Worm (Caenorhabditis elegans) whole organism, early embryonic: ENCODE results near the gene sri-77.
"Not testable (repeated sequence)": the region's sequence is repeated elsewhere in the genome, so short reads cannot be mapped to it uniquely, and the experiment has no call there.

Source experiments
- B0310.2 ChIP-seq: sonication (generic microtip); optimal IDR thresholded peaks from 2 replicates; lab custom pipeline; 2016; ENCODE audit warnings: mild to moderate bottlenecking, missing genetic modification characterization, missing compliant biosample characterization
- F13C5.2 ChIP-seq: sonication (generic microtip); optimal IDR thresholded peaks from 2 replicates; lab custom pipeline; 2017; ENCODE audit warnings: mild to moderate bottlenecking, missing genetic modification characterization, inconsistent platforms, missing compliant biosample characterization
- aly-1 ChIP-seq: sonication (generic microtip); optimal IDR thresholded peaks from 2 replicates; lab custom pipeline; 2016; ENCODE audit warnings: missing genetic modification characterization, missing compliant biosample characterization
- ama-1 ChIP-seq: fragments of 150-350 bp; optimal IDR thresholded peaks from 2 replicates; lab custom pipeline; 2014
- ceh-13 ChIP-seq: fragments of 200-800 bp; sonication (Bioruptor generic); optimal IDR thresholded peaks from 2 replicates; lab custom pipeline; 2018; ENCODE audit warnings: mild to moderate bottlenecking, missing genetic modification characterization, missing compliant biosample characterization
- ceh-36 ChIP-seq: sonication (generic microtip); optimal IDR thresholded peaks from 2 replicates; lab custom pipeline; 2016; ENCODE audit warnings: missing genetic modification characterization, inconsistent platforms, missing compliant biosample characterization
- ets-7 ChIP-seq: sonication (generic microtip); optimal IDR thresholded peaks from 2 replicates; lab custom pipeline; 2016; ENCODE audit warnings: missing genotype, missing genetic modification characterization, missing compliant biosample characterization
- flt-1 ChIP-seq: fragments of 200-800 bp; sonication (Bioruptor generic); IDR thresholded peaks from 2 replicates; pipeline ENCODE4 v1.3.6; 2022; ENCODE audit warnings: missing genetic modification characterization, missing compliant biosample characterization
- hmbx-1 ChIP-seq: sonication (generic microtip); optimal IDR thresholded peaks from 2 replicates; lab custom pipeline; 2016; ENCODE audit warnings: mild to moderate bottlenecking, missing genetic modification characterization, missing compliant biosample characterization
- hmg-4 ChIP-seq: fragments of 200-800 bp; sonication (Bioruptor generic); optimal IDR thresholded peaks from 2 replicates; lab custom pipeline; 2018; ENCODE audit warnings: mild to moderate bottlenecking, missing genetic modification characterization, missing compliant biosample characterization
- hnd-1 ChIP-seq: sonication (generic microtip); optimal IDR thresholded peaks from 2 replicates; lab custom pipeline; 2016; ENCODE audit warnings: missing genetic modification characterization, missing compliant biosample characterization
- pes-1 ChIP-seq: fragments of 200-800 bp; sonication (Bioruptor generic); IDR thresholded peaks from 2 replicates; pipeline ENCODE4 v1.3.6; 2022; ENCODE audit warnings: missing genetic modification reagents, missing genetic modification characterization, missing compliant biosample characterization
- scrt-1 ChIP-seq: fragments of 200-800 bp; sonication (Bioruptor generic); IDR thresholded peaks from 2 replicates; pipeline ENCODE4 v1.3.6; 2022; ENCODE audit warnings: missing genetic modification characterization, missing compliant biosample characterization
- sea-1 ChIP-seq: fragments of 200-800 bp; sonication (Bioruptor generic); conservative IDR thresholded peaks from 2 replicates; pipeline ENCODE4 v1.3.6; 2022; ENCODE audit warnings: missing genetic modification characterization, missing compliant biosample characterization
- tbx-11 ChIP-seq: fragments of 200-800 bp; sonication (Bioruptor generic); IDR thresholded peaks from 2 replicates; pipeline ENCODE4 v1.3.6; 2022; ENCODE audit warnings: missing genetic modification characterization, missing compliant biosample characterization
- tbx-37 ChIP-seq: fragments of 200-800 bp; sonication (Bioruptor generic); conservative IDR thresholded peaks from 2 replicates; pipeline ENCODE4 v1.3.6; 2022; ENCODE audit warnings: missing genetic modification reagents, missing genetic modification characterization, missing compliant biosample characterization
- tra-4 ChIP-seq: sonication (generic microtip); optimal IDR thresholded peaks from 2 replicates; lab custom pipeline; 2017; ENCODE audit warnings: missing genetic modification characterization, missing compliant biosample characterization

sri-77 gene

ce11 chrII:2605319-2605718, at the start of gene sri-77:
TSS of gene sri-77 (minus strand) at chrII:2605419.
- TF ChIP-seq scrt-1 (GFP tag; lab: Robert Waterston, UW) (no peak), tbx-11 (GFP tag; lab: Robert Waterston, UW) (no peak), B0310.2 (tag; lab: Kevin White, UChicago) (no peak), tra-4 (tag; lab: Kevin White, UChicago) (no peak)

ce11 chrII:2649539-2649938, 44.3 kb upstream of the sri-77 start, which contains the start of the genes F22E5.13 and F22E5.6:
TSS of gene F22E5.13 (minus strand) at chrII:2649639.
TSS of gene F22E5.6 (plus strand) at chrII:2649835.
- TF ChIP-seq sea-1 (GFP tag; lab: Robert Waterston, UW) (no peak), pes-1 (GFP tag; lab: Robert Waterston, UW) (no peak), ets-7 (tag; lab: Kevin White, UChicago) (no peak), hnd-1 (tag; lab: Kevin White, UChicago) (no peak), flt-1 (GFP tag; lab: Robert Waterston, UW) (no peak), tbx-11 (GFP tag; lab: Robert Waterston, UW) (no peak), B0310.2 (tag; lab: Kevin White, UChicago) (no peak), scrt-1 (GFP tag; lab: Robert Waterston, UW) (no peak), tra-4 (tag; lab: Kevin White, UChicago) (no peak), ceh-13 (GFP tag; lab: Kevin White, UChicago) (no peak), hmbx-1 (tag; lab: Kevin White, UChicago) (no peak), ceh-36 (tag; lab: Kevin White, UChicago) (no peak), hmg-4 (GFP tag; lab: Kevin White, UChicago) (no peak), ama-1 (lab: Kevin White, UChicago) (no peak), tbx-37 (no peak), F13C5.2 (no peak), aly-1 (no peak)

- TF ChIP-seq hmbx-1 (tag; lab: Kevin White, UChicago) (no peak), hnd-1 (tag; lab: Kevin White, UChicago) (no peak), sea-1 (GFP tag; lab: Robert Waterston, UW) (no peak), tra-4 (tag; lab: Kevin White, UChicago) (no peak), ceh-13 (GFP tag; lab: Kevin White, UChicago) (no peak), tbx-37 (no peak), aly-1 (no peak), tbx-11 (GFP tag; lab: Robert Waterston, UW) (no peak), ets-7 (tag; lab: Kevin White, UChicago) (no peak), scrt-1 (GFP tag; lab: Robert Waterston, UW) (no peak), flt-1 (GFP tag; lab: Robert Waterston, UW) (no peak), pes-1 (GFP tag; lab: Robert Waterston, UW) (no peak), hmg-4 (GFP tag; lab: Kevin White, UChicago) (no peak), ama-1 (lab: Kevin White, UChicago) (no peak), B0310.2 (tag; lab: Kevin White, UChicago) (no peak), ceh-36 (tag; lab: Kevin White, UChicago) (no peak)
Observed at ce11 chrII:2649015-2649414, 43.8 kb upstream of the sri-77 start.

- not testable (repeated sequence) for TF ChIP-seq ets-7 (tag; lab: Kevin White, UChicago); hmbx-1 (tag; lab: Kevin White, UChicago); tbx-11 (GFP tag; lab: Robert Waterston, UW)
Observed at ce11 chrII:2646756-2647155, 41.5 kb upstream of the sri-77 start, which contains the start of gene F22E5.12. TSS of gene F22E5.12 (minus strand) at chrII:2646856.

- TF ChIP-seq scrt-1 (GFP tag; lab: Robert Waterston, UW) (no peak), tra-4 (tag; lab: Kevin White, UChicago) (no peak), flt-1 (GFP tag; lab: Robert Waterston, UW) (no peak), F13C5.2 (no peak), ets-7 (tag; lab: Kevin White, UChicago) (no peak), pes-1 (GFP tag; lab: Robert Waterston, UW) (no peak), ama-1 (lab: Kevin White, UChicago) (no peak), tbx-37 (no peak), ceh-36 (tag; lab: Kevin White, UChicago) (no peak), B0310.2 (tag; lab: Kevin White, UChicago) (no peak), tbx-11 (GFP tag; lab: Robert Waterston, UW) (no peak), ceh-13 (GFP tag; lab: Kevin White, UChicago) (no peak), hmg-4 (GFP tag; lab: Kevin White, UChicago) (no peak), hmbx-1 (tag; lab: Kevin White, UChicago) (no peak)
Observed at ce11 chrII:2644498-2644897, 39.3 kb upstream of the sri-77 start, which contains the start of gene F22E5.11. TSS of gene F22E5.11 (minus strand) at chrII:2644598.

ce11 chrII:2641777-2642176, 36.6 kb upstream of the sri-77 start, which contains the start of gene F22E5.7:
TSS of gene F22E5.7 (plus strand) at chrII:2642077.
- TF ChIP-seq flt-1 (GFP tag; lab: Robert Waterston, UW) (no peak), tbx-11 (GFP tag; lab: Robert Waterston, UW) (no peak), hmg-4 (GFP tag; lab: Kevin White, UChicago) (no peak), tbx-37 (no peak), ama-1 (lab: Kevin White, UChicago) (no peak), scrt-1 (GFP tag; lab: Robert Waterston, UW) (no peak), pes-1 (GFP tag; lab: Robert Waterston, UW) (no peak), aly-1 (no peak), ceh-13 (GFP tag; lab: Kevin White, UChicago) (no peak), ceh-36 (tag; lab: Kevin White, UChicago) (no peak), tra-4 (tag; lab: Kevin White, UChicago) (no peak), hnd-1 (tag; lab: Kevin White, UChicago) (no peak), hmbx-1 (tag; lab: Kevin White, UChicago) (no peak), B0310.2 (tag; lab: Kevin White, UChicago) (no peak), ets-7 (tag; lab: Kevin White, UChicago) (no peak), sea-1 (GFP tag; lab: Robert Waterston, UW) (no peak)

- TF ChIP-seq ceh-36 (tag; lab: Kevin White, UChicago), result no peak
- TF ChIP-seq hmbx-1 (tag; lab: Kevin White, UChicago), result no peak
- TF ChIP-seq scrt-1 (GFP tag; lab: Robert Waterston, UW), result no peak
- TF ChIP-seq F13C5.2, result no peak
Observed at ce11 chrII:2640982-2641381, 35.8 kb upstream of the sri-77 start, which contains the start of gene F22E5.23. TSS of gene F22E5.23 (plus strand) at chrII:2641282.
